Worm (Caenorhabditis elegans) whole organism, L4/young adult: ENCODE measurements around the gene rer-1.

Experiments used
- W03F9.2 ChIP-seq: fragments of 150-350 bp; optimal IDR thresholded peaks from 2 replicates; lab custom pipeline; 2014; ENCODE audit warnings: missing biosample characterization, missing genetic modification characterization
- dao-5 ChIP-seq: sonication (generic microtip); optimal IDR thresholded peaks from 2 replicates; lab custom pipeline; 2016; ENCODE audit warnings: missing genotype, missing genetic modification characterization, moderate library complexity, missing compliant biosample characterization
- him-1 ChIP-seq: sonication (generic microtip); optimal IDR thresholded peaks from 2 replicates; lab custom pipeline; 2016; ENCODE audit warnings: missing genotype, missing genetic modification reagents, missing genetic modification characterization, missing compliant biosample characterization

ce11 chrII:8811825-8812224 lies 655 bp downstream of the rer-1 start:
- TF ChIP-seq dao-5 (no peak), him-1 (tag; lab: Kevin White, UChicago) (no peak), W03F9.2 (tag; lab: Kevin White, UChicago) (no peak)
